Worm (Caenorhabditis elegans) whole organism, L3 larva: ENCODE results near the gene C45G9.5.
"Not testable (repeated sequence)": the region's sequence is repeated elsewhere in the genome, so short reads cannot be mapped to it uniquely, and the experiment has no call there.

Experiments used
- ama-1 ChIP-seq: fragments of 150-350 bp; optimal IDR thresholded peaks from 2 replicates; lab custom pipeline; 2018
- elt-3 ChIP-seq, 3 experiments: fragments of 150-350 bp in 1 of 3; sonication (generic microtip) in 2 of 3; optimal IDR thresholded peaks; 2 replicates in 2 of 3; 4 replicates in 1 of 3; lab custom pipeline; 2014 to 2017; ENCODE audit warnings: missing biosample characterization in 3 of 3, missing genetic modification characterization in 3 of 3
- tbx-2 ChIP-seq: sonication (generic microtip); optimal IDR thresholded peaks from 2 replicates; lab custom pipeline; 2016; ENCODE audit warnings: mild to moderate bottlenecking, missing genetic modification characterization, missing compliant biosample characterization
- unc-39 ChIP-seq: sonication (generic microtip); optimal IDR thresholded peaks from 4 replicates; lab custom pipeline; 2017; ENCODE audit warnings: missing biosample characterization, missing genetic modification characterization
- unc-62 ChIP-seq: fragments of 150-350 bp; sonication (generic microtip); optimal IDR thresholded peaks from 4 replicates; lab custom pipeline; 2014; ENCODE audit warnings: missing biosample characterization, missing genetic modification reagents, missing genetic modification characterization

DNA sequence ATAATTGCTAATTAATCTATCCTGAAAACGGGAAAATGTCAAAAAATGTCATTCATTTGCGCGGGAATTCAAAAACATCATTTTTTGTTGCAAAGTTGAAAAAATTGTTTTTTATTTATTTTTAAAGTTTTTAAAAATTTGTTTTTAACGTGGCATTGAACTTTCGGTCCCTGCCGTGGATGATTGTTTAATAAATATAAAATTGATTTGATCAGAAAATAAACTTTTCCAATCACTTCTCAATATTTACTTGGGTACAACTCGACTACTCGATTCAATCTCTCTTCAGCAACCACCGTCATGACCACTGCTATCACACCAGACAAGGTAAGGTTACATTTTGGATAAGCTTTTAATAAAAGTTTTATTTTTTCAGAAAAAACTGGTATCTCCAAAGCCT, 14.5 kb downstream of the C45G9.5 start, which contains the start of gene C45G9.4:
- TF ChIP-seq unc-62; unc-39 (tag; lab: Kevin White, UChicago); elt-3 (tag; optimal IDR thresholded peaks at IDR 0.05; lab: Kevin White, UChicago); ama-1; tbx-2 (tag; lab: Kevin White, UChicago): not testable (repeated sequence)
